Worm (Caenorhabditis elegans) whole organism, early embryonic: ENCODE measurements around the gene F58B3.6.

Source experiments
- F13C5.2 ChIP-seq: sonication (generic microtip); optimal IDR thresholded peaks from 2 replicates; lab custom pipeline; 2017; ENCODE audit warnings: mild to moderate bottlenecking, missing genetic modification characterization, inconsistent platforms, missing compliant biosample characterization
- aly-1 ChIP-seq: sonication (generic microtip); optimal IDR thresholded peaks from 2 replicates; lab custom pipeline; 2016; ENCODE audit warnings: missing genetic modification characterization, missing compliant biosample characterization
- ama-1 ChIP-seq: fragments of 150-350 bp; optimal IDR thresholded peaks from 2 replicates; lab custom pipeline; 2014
- ceh-13 ChIP-seq: fragments of 200-800 bp; sonication (Bioruptor generic); optimal IDR thresholded peaks from 2 replicates; lab custom pipeline; 2018; ENCODE audit warnings: mild to moderate bottlenecking, missing genetic modification characterization, missing compliant biosample characterization
- scrt-1 ChIP-seq: fragments of 200-800 bp; sonication (Bioruptor generic); IDR thresholded peaks from 2 replicates; pipeline ENCODE4 v1.3.6; 2022; ENCODE audit warnings: missing genetic modification characterization, missing compliant biosample characterization
- sea-1 ChIP-seq: fragments of 200-800 bp; sonication (Bioruptor generic); conservative IDR thresholded peaks from 2 replicates; pipeline ENCODE4 v1.3.6; 2022; ENCODE audit warnings: missing genetic modification characterization, missing compliant biosample characterization
- tbx-37 ChIP-seq: fragments of 200-800 bp; sonication (Bioruptor generic); conservative IDR thresholded peaks from 2 replicates; pipeline ENCODE4 v1.3.6; 2022; ENCODE audit warnings: missing genetic modification reagents, missing genetic modification characterization, missing compliant biosample characterization
- tra-4 ChIP-seq: sonication (generic microtip); optimal IDR thresholded peaks from 2 replicates; lab custom pipeline; 2017; ENCODE audit warnings: missing genetic modification characterization, missing compliant biosample characterization

DNA sequence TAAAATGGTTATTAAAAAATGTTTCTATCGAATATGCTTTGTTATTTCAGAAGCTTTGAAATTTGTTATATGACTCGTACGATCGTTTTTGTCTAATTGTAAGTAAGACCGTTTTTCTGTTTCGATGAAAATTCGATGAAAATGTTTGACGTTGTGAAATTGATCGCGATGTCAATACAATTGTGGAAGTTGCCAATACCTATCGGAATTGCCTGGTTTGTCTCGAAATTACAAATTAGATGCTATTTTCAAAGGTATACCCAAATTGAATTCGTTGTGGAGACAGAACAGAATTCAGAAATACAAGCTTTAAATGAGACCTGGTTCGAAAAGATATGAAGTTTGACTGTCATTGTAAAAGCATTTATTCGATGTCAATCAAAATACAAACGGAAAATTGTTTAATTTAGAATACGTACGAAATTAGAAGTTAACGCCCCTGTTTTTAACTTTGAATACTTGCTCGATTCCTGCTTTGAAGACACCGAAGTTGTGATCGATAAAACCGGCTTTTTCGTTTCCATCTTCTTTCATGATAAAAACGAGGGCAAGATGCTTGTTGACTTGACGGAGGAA is 33.1 kb upstream of the F58B3.6 start:
- TF ChIP-seq ama-1 (lab: Kevin White, UChicago) = no peak
- no peak for TF ChIP-seq tra-4
- no peak for TF ChIP-seq sea-1 (GFP tag; lab: Robert Waterston, UW)
- TF ChIP-seq aly-1 (tag; lab: Kevin White, UChicago) = no peak
- TF ChIP-seq F13C5.2 (tag; lab: Kevin White, UChicago) = no peak
- TF ChIP-seq scrt-1 (GFP tag; lab: Robert Waterston, UW) = no peak
- no peak for TF ChIP-seq ceh-13 (GFP tag; lab: Kevin White, UChicago)
- no peak for TF ChIP-seq tbx-37
